Fruit fly (Drosophila melanogaster) whole organism, prepupa: ENCODE data around the gene CG33630.

ENCODE experiments used
- CG10631 ChIP-seq: fragments of 200-800 bp; sonication (Bioruptor generic); optimal IDR thresholded peaks from 2 replicates; lab custom pipeline; 2016; ENCODE audit warnings: missing biosample characterization, missing genetic modification characterization
- CG11762 ChIP-seq: fragments of 200-800 bp; sonication (Bioruptor generic); optimal IDR thresholded peaks from 3 replicates; lab custom pipeline; 2016; ENCODE audit warnings: missing biosample characterization, missing genetic modification characterization; ENCODE audit not compliant: insufficient read depth
- CG6163 ChIP-seq: fragments of 200-800 bp; sonication (Bioruptor generic); IDR thresholded peaks from 3 replicates; pipeline ENCODE4 v1.3.6; 2022; ENCODE audit warnings: missing biosample characterization, missing genetic modification characterization
- CG6276 ChIP-seq: fragments of 200-800 bp; sonication (Bioruptor generic); optimal IDR thresholded peaks from 2 replicates; lab custom pipeline; 2017; ENCODE audit warnings: missing biosample characterization, mild to moderate bottlenecking, missing genetic modification characterization
- CG9139 ChIP-seq: fragments of 200-800 bp; sonication (Bioruptor generic); optimal IDR thresholded peaks from 3 replicates; lab custom pipeline; 2017; ENCODE audit warnings: missing biosample characterization, mild to moderate bottlenecking, missing genetic modification characterization
- Gug ChIP-seq: fragments of 200-800 bp; sonication (Bioruptor generic); IDR thresholded peaks from 2 replicates; pipeline ENCODE4 v1.3.6; 2022; ENCODE audit warnings: missing biosample characterization, missing genetic modification characterization
- Hr39 ChIP-seq: fragments of 200-800 bp; sonication (Bioruptor generic); optimal IDR thresholded peaks from 2 replicates; lab custom pipeline; 2016; ENCODE audit warnings: missing biosample characterization, missing genetic modification characterization
- Hr4 ChIP-seq: fragments of 200-800 bp; sonication (Bioruptor generic); optimal IDR thresholded peaks from 3 replicates; lab custom pipeline; 2016; ENCODE audit warnings: missing biosample characterization, missing genetic modification characterization
- acj6 ChIP-seq: fragments of 200-800 bp; sonication (Bioruptor generic); optimal IDR thresholded peaks from 3 replicates; lab custom pipeline; 2016; ENCODE audit warnings: missing biosample characterization, missing genetic modification characterization
- fd59A ChIP-seq: fragments of 200-800 bp; sonication (Bioruptor generic); optimal IDR thresholded peaks from 2 replicates; lab custom pipeline; 2017; ENCODE audit warnings: missing biosample characterization, mild to moderate bottlenecking, missing genetic modification characterization, missing genetic modification reagents
- net ChIP-seq: fragments of 200-800 bp; sonication (Bioruptor generic); optimal IDR thresholded peaks from 3 replicates; lab custom pipeline; 2016; ENCODE audit warnings: missing biosample characterization, missing genetic modification characterization
- spab ChIP-seq: fragments of 200-800 bp; sonication (Bioruptor generic); optimal IDR thresholded peaks from 2 replicates; lab custom pipeline; 2017; ENCODE audit warnings: missing biosample characterization, mild to moderate bottlenecking, missing genetic modification characterization, missing genetic modification reagents

DNA sequence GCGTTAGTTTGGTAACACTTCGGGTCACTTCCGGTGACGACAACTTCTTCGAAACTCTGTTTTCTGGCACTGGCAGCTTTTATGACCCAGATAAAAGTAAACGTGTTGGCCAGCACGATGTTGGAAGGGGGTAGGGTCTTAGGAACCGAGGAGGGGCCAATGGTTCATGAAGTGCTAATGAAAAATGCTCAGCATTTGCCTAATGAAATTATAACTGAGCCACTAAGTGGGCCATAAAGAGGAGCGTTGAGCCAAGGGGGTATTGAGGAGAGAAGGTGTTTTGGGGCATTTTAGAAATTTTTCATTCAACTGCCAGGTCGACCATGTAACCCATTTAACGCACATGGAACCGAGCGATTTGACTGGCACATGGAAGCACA is 35.9 kb downstream of the CG33630 start:
- no peak for TF ChIP-seq spab (GFP tag; lab: Kevin White, UChicago)
- TF ChIP-seq acj6 (GFP tag; lab: Kevin White, UChicago) = no peak
- TF ChIP-seq Hr39 (GFP tag; lab: Kevin White, UChicago) = no peak
- no peak for TF ChIP-seq net
- TF ChIP-seq CG9139 (GFP tag; lab: Kevin White, UChicago) = no peak
- TF ChIP-seq CG6163 = no peak
- no peak for TF ChIP-seq Gug
- TF ChIP-seq Hr4 = no peak
- TF ChIP-seq CG10631 (GFP tag; lab: Kevin White, UChicago) = no peak
- TF ChIP-seq CG6276 (GFP tag; lab: Kevin White, UChicago) = no peak
- TF ChIP-seq fd59A (GFP tag; lab: Kevin White, UChicago) = no peak
- TF ChIP-seq CG11762 (GFP tag; lab: Kevin White, UChicago) = no peak
